Worm (Caenorhabditis elegans) whole organism, mixed stage, embryonic: ENCODE measurements around the gene daf-9.

Experiments
- M03D4.4 ChIP-seq: sonication (generic microtip); optimal IDR thresholded peaks from 2 replicates; lab custom pipeline; 2017; ENCODE audit warnings: mild to moderate bottlenecking, missing genetic modification characterization, missing compliant biosample characterization
- bed-3 ChIP-seq: fragments of 200-800 bp; sonication (Bioruptor generic); optimal IDR thresholded peaks from 3 replicates; lab custom pipeline; 2018; ENCODE audit warnings: mild to moderate bottlenecking, missing genetic modification characterization, moderate library complexity, missing compliant biosample characterization
- blmp-1 ChIP-seq: fragments of 150-350 bp; optimal IDR thresholded peaks from 2 replicates; lab custom pipeline; 2014; ENCODE audit warnings: missing biosample characterization, missing genetic modification characterization
- ceh-43 ChIP-seq: fragments of 200-800 bp; sonication (Bioruptor generic); optimal IDR thresholded peaks from 2 replicates; lab custom pipeline; 2018; ENCODE audit warnings: mild to moderate bottlenecking, missing genetic modification characterization, moderate library complexity, missing compliant biosample characterization
- ceh-83 ChIP-seq: fragments of 200-800 bp; sonication (Bioruptor generic); optimal IDR thresholded peaks from 2 replicates; lab custom pipeline; 2018; ENCODE audit warnings: mild to moderate bottlenecking, missing genetic modification characterization, missing compliant biosample characterization
- ces-1 ChIP-seq: fragments of 150-350 bp; optimal IDR thresholded peaks from 2 replicates; lab custom pipeline; 2014; ENCODE audit warnings: missing biosample characterization, missing genetic modification reagents, missing genetic modification characterization
- cnd-1 ChIP-seq: fragments of 200-800 bp; sonication (Bioruptor generic); optimal IDR thresholded peaks from 2 replicates; lab custom pipeline; 2018; ENCODE audit warnings: mild to moderate bottlenecking, missing genetic modification characterization, missing compliant biosample characterization
- drap-1 ChIP-seq: fragments of 200-800 bp; sonication (Bioruptor generic); optimal IDR thresholded peaks from 3 replicates; lab custom pipeline; 2018; ENCODE audit warnings: mild to moderate bottlenecking, missing genetic modification characterization, missing compliant biosample characterization
- elt-1 ChIP-seq: sonication (generic microtip); optimal IDR thresholded peaks from 2 replicates; lab custom pipeline; 2017; ENCODE audit warnings: missing genetic modification characterization, mild to moderate bottlenecking, missing compliant biosample characterization, antibody characterized with exemption, moderate library complexity, borderline replicate concordance; ENCODE audit not compliant: insufficient read depth
- elt-3 ChIP-seq: fragments of 150-350 bp; optimal IDR thresholded peaks from 2 replicates; lab custom pipeline; 2014; ENCODE audit warnings: missing biosample characterization, missing genetic modification characterization
- flh-1 ChIP-seq: fragments of 200-800 bp; sonication (Bioruptor generic); optimal IDR thresholded peaks from 2 replicates; lab custom pipeline; 2018; ENCODE audit warnings: mild to moderate bottlenecking, missing genetic modification characterization, moderate library complexity, missing compliant biosample characterization
- ham-2 ChIP-seq: fragments of 200-800 bp; sonication (Bioruptor generic); optimal IDR thresholded peaks from 2 replicates; lab custom pipeline; 2018; ENCODE audit warnings: mild to moderate bottlenecking, missing genetic modification characterization, missing compliant biosample characterization
- hlh-1 ChIP-seq: fragments of 150-350 bp; optimal IDR thresholded peaks from 2 replicates; lab custom pipeline; 2014; ENCODE audit warnings: missing biosample characterization, missing genetic modification reagents, missing genetic modification characterization
- lin-13 ChIP-seq: fragments of 150-350 bp; optimal IDR thresholded peaks from 2 replicates; lab custom pipeline; 2014; ENCODE audit warnings: missing biosample characterization, missing genetic modification characterization
- lsy-2 ChIP-seq: fragments of 150-350 bp; optimal IDR thresholded peaks from 2 replicates; lab custom pipeline; 2014; ENCODE audit warnings: missing biosample characterization, missing genetic modification characterization
- mab-5 ChIP-seq: fragments of 150-350 bp; optimal IDR thresholded peaks from 2 replicates; lab custom pipeline; 2014; ENCODE audit warnings: missing biosample characterization, missing genetic modification characterization
- mep-1 ChIP-seq: fragments of 150-350 bp; optimal IDR thresholded peaks from 2 replicates; lab custom pipeline; 2017; ENCODE audit warnings: missing biosample characterization, missing genetic modification reagents, missing genetic modification characterization, inconsistent platforms
- mls-2 ChIP-seq: sonication (generic microtip); optimal IDR thresholded peaks from 2 replicates; lab custom pipeline; 2016; ENCODE audit warnings: mild to moderate bottlenecking, missing genetic modification characterization, moderate library complexity, missing compliant biosample characterization
- nhr-12 ChIP-seq: fragments of 150-350 bp; optimal IDR thresholded peaks from 2 replicates; lab custom pipeline; 2014; ENCODE audit warnings: missing biosample characterization, missing genetic modification characterization
- nhr-2 ChIP-seq: fragments of 150-350 bp; optimal IDR thresholded peaks from 2 replicates; lab custom pipeline; 2014; ENCODE audit warnings: missing biosample characterization, missing genetic modification characterization
- nhr-237 ChIP-seq: fragments of 150-350 bp; optimal IDR thresholded peaks from 2 replicates; lab custom pipeline; 2014; ENCODE audit warnings: missing biosample characterization, missing genetic modification characterization
- nhr-76 ChIP-seq: sonication (generic microtip); optimal IDR thresholded peaks from 2 replicates; lab custom pipeline; 2017; ENCODE audit warnings: missing biosample characterization, missing genetic modification characterization
- pha-4 ChIP-seq: fragments of 150-350 bp; optimal IDR thresholded peaks from 2 replicates; lab custom pipeline; 2018; ENCODE audit warnings: missing biosample characterization, missing genetic modification reagents, missing genetic modification characterization
- sem-2 ChIP-seq: fragments of 200-800 bp; sonication (Bioruptor generic); optimal IDR thresholded peaks from 2 replicates; lab custom pipeline; 2018; ENCODE audit warnings: mild to moderate bottlenecking, missing genetic modification characterization, missing compliant biosample characterization
- snpc-4 ChIP-seq: fragments of 150-350 bp; optimal IDR thresholded peaks from 2 replicates; lab custom pipeline; 2014; ENCODE audit warnings: missing biosample characterization, missing genetic modification characterization
- sptf-1 ChIP-seq: sonication (generic microtip); optimal IDR thresholded peaks from 2 replicates; lab custom pipeline; 2017; ENCODE audit warnings: mild to moderate bottlenecking, missing genetic modification characterization, moderate library complexity, missing compliant biosample characterization
- tbx-8 ChIP-seq: fragments of 200-800 bp; sonication (Bioruptor generic); optimal IDR thresholded peaks from 2 replicates; lab custom pipeline; 2018; ENCODE audit warnings: mild to moderate bottlenecking, missing genetic modification characterization, moderate library complexity, missing compliant biosample characterization
- unc-120 ChIP-seq: sonication (generic microtip); optimal IDR thresholded peaks from 2 replicates; lab custom pipeline; 2017; ENCODE audit warnings: missing genetic modification characterization, missing compliant biosample characterization; ENCODE audit not compliant: poor library complexity, severe bottlenecking
- unc-62 ChIP-seq: fragments of 150-350 bp; optimal IDR thresholded peaks from 2 replicates; lab custom pipeline; 2014; ENCODE audit warnings: missing biosample characterization, missing genetic modification reagents, missing genetic modification characterization
- zip-8 ChIP-seq: fragments of 150-350 bp; optimal IDR thresholded peaks from 2 replicates; lab custom pipeline; 2014; ENCODE audit warnings: missing biosample characterization, missing genetic modification characterization
- ztf-11 ChIP-seq: fragments of 150-350 bp; optimal IDR thresholded peaks from 2 replicates; lab custom pipeline; 2014; ENCODE audit warnings: missing biosample characterization, missing genetic modification characterization

The daf-9 gene

ce11 chrX:6196627-6197026 lies at the start of gene daf-9:
TSS of gene daf-9 (plus strand) at chrX:6196927.
- TF ChIP-seq ceh-83 (GFP tag; lab: Kevin White, UChicago) = no peak
- TF ChIP-seq nhr-76 = no peak
- no peak for TF ChIP-seq flh-1 (GFP tag; lab: Kevin White, UChicago)
- no peak for TF ChIP-seq tbx-8
- TF ChIP-seq drap-1 (GFP tag; lab: Kevin White, UChicago) = no peak
- TF ChIP-seq nhr-2 (tag; lab: Kevin White, UChicago) = no peak
- TF ChIP-seq ceh-43 = no peak
- TF ChIP-seq snpc-4 (tag; lab: Kevin White, UChicago) = no peak
- TF ChIP-seq mep-1 (tag; lab: Kevin White, UChicago) = no peak
- no peak for TF ChIP-seq blmp-1 (tag; lab: Kevin White, UChicago)
- no peak for TF ChIP-seq unc-120
- no peak for TF ChIP-seq pha-4 (tag; lab: Kevin White, UChicago)
- TF ChIP-seq nhr-12 = no peak
- TF ChIP-seq cnd-1 = no peak
- TF ChIP-seq unc-62 (GFP tag; lab: Kevin White, UChicago) = no peak
- no peak for TF ChIP-seq ces-1 (GFP tag; lab: Kevin White, UChicago)
- TF ChIP-seq ztf-11 (tag; lab: Kevin White, UChicago) = no peak
- TF ChIP-seq M03D4.4 (tag; lab: Kevin White, UChicago) = no peak
- no peak for TF ChIP-seq ham-2
- TF ChIP-seq lsy-2 = no peak

ce11 chrX:6150449-6150848 lies 46.3 kb upstream of the daf-9 start, which contains the start of gene tag-275:
TSS of gene tag-275 (minus strand) at chrX:6150549.
- TF ChIP-seq unc-120 (no peak), nhr-237 (tag; lab: Kevin White, UChicago) (no peak), ceh-43 (no peak), tbx-8 (no peak), mep-1 (tag; lab: Kevin White, UChicago) (no peak), sptf-1 (tag; lab: Kevin White, UChicago) (no peak)

DNA sequence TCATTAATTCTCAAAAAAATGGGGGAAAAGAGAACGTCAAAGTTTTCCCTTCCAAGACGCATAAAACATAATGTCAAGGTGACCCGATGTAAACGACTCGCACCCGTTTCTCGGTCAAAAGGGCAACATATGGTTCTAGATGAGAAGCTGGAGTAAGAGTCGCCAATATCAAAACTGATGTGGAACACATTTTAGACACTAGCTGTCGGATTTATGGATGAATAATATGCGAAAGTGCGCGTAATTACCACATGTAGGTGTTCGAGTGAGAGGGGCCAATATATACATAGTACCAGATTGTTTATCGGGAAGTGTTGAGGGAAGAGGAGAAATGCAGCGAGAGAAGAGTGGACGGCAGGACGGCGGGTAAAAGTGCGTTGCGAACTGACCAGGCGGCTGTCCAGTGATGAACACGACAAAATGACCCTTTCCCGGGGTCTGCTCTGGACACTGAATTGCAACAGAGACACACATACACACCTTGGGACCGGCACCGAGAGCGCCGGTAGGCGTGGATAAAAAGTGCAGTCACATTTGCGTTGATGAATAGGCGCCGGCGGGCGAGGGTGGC lies 45.7 kb upstream of the daf-9 start:
- TF ChIP-seq unc-62 (GFP tag; lab: Kevin White, UChicago) = peak; percentile 2
- TF ChIP-seq sptf-1 (tag; lab: Kevin White, UChicago) = peak; percentile 15
- peak; percentile 47 for TF ChIP-seq nhr-2 (tag; lab: Kevin White, UChicago)
- peak; percentile 75 for TF ChIP-seq hlh-1
- peak; percentile 37 for TF ChIP-seq mls-2 (tag; lab: Kevin White, UChicago)
- no peak for TF ChIP-seq blmp-1 (tag; lab: Kevin White, UChicago)
- TF ChIP-seq unc-120 = peak; percentile 51
- TF ChIP-seq zip-8 (tag; lab: Kevin White, UChicago) = no peak

- peak; percentile 85 for TF ChIP-seq ces-1 (GFP tag; lab: Kevin White, UChicago)
- no peak for TF ChIP-seq mab-5
These were observed 41.3 kb upstream of the daf-9 start for ce11 chrX:6155436-6155835.

DNA sequence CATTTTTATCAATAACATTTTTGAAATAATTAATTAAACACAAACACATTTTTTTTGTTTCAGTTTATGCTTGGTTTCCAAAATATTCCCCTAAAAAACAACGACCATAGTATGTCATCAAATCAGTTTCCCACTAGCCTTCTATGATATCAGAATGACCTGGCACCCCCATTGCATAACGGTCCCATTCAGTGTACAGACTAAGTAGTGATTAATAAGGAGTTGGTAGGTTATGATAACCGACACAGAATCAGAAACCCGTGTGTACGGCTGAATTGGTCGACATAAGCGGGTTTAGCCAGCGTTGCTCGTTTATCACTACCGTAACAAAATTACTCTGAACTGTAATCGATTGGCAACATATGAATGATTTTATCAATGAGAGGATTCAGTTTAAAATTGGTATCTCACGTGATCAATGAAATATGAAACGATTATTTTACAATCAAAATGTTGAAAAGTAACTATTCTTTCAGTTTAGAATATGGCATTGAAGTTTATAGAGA lies 39.3 kb upstream of the daf-9 start:
- TF ChIP-seq nhr-2 (tag; lab: Kevin White, UChicago) (no peak), tbx-8 (no peak), mls-2 (tag; lab: Kevin White, UChicago) (no peak), sem-2 (no peak), mep-1 (tag; lab: Kevin White, UChicago) (no peak), lin-13 (no peak), ham-2 (no peak), snpc-4 (tag; lab: Kevin White, UChicago) (no peak), bed-3 (GFP tag; lab: Kevin White, UChicago) (no peak), hlh-1 (no peak), sptf-1 (tag; lab: Kevin White, UChicago) (no peak), elt-3 (tag; lab: Kevin White, UChicago) (no peak), pha-4 (tag; lab: Kevin White, UChicago) (no peak), elt-1 (tag; lab: Kevin White, UChicago) (no peak), ceh-83 (GFP tag; lab: Kevin White, UChicago) (no peak), zip-8 (tag; lab: Kevin White, UChicago) (no peak), cnd-1 (no peak)
